Worm (Caenorhabditis elegans) whole organism, L4 larva: Measurements from ENCODE around the gene srg-45.
A peak's percentile ranks its signal among the peaks of the same experiment; 100 is the strongest.

Experiments used
- D1046.2 ChIP-seq: fragments of 200-800 bp; sonication (Bioruptor generic); IDR thresholded peaks from 2 replicates; pipeline ENCODE4 v1.3.6; 2022; ENCODE audit warnings: missing genetic modification characterization, missing compliant biosample characterization
- F10B5.3 ChIP-seq: sonication (generic microtip); optimal IDR thresholded peaks from 2 replicates; lab custom pipeline; 2016; ENCODE audit warnings: mild to moderate bottlenecking, missing genetic modification characterization, missing compliant biosample characterization
- F44E2.7 ChIP-seq: fragments of 200-800 bp; sonication (Bioruptor generic); IDR thresholded peaks from 2 replicates; pipeline ENCODE4 v2.1.2; 2022; ENCODE audit warnings: missing genetic modification characterization, missing compliant biosample characterization
- F49E8.2 ChIP-seq: sonication (generic microtip); optimal IDR thresholded peaks from 2 replicates; lab custom pipeline; 2016; ENCODE audit warnings: missing compliant biosample characterization, mild to moderate bottlenecking, missing genetic modification characterization, borderline replicate concordance
- T20F7.1 ChIP-seq: fragments of 200-800 bp; sonication (Bioruptor generic); optimal IDR thresholded peaks from 2 replicates; lab custom pipeline; 2018; ENCODE audit warnings: mild to moderate bottlenecking, missing genetic modification characterization, missing compliant biosample characterization
- Y105C5A.15 ChIP-seq: fragments of 200-800 bp; sonication (Bioruptor generic); IDR thresholded peaks from 2 replicates; pipeline ENCODE4 v1.3.6; 2022; ENCODE audit warnings: missing genetic modification characterization, missing compliant biosample characterization
- Y75B8A.6 ChIP-seq: fragments of 200-800 bp; sonication (Bioruptor generic); IDR thresholded peaks from 2 replicates; pipeline ENCODE4 v1.3.6; 2022; ENCODE audit warnings: missing genetic modification reagents, missing genetic modification characterization, missing compliant biosample characterization
- ZK546.5 ChIP-seq, 2 experiments: sonication (generic microtip); optimal IDR thresholded peaks; 2 replicates each; lab custom pipeline; 2017; ENCODE audit warnings: missing biosample characterization in 2 of 2, missing genetic modification characterization in 2 of 2
- aha-1 ChIP-seq: fragments of 150-350 bp; peaks from one replicate; lab custom pipeline; 2014; ENCODE audit warnings: missing biosample characterization, missing genetic modification characterization
- arid-1 ChIP-seq: fragments of 200-800 bp; sonication (Bioruptor generic); conservative IDR thresholded peaks from 2 replicates; pipeline ENCODE4 v1.3.6; 2022; ENCODE audit warnings: missing genetic modification reagents, missing genetic modification characterization, missing compliant biosample characterization
- ceh-20 ChIP-seq: fragments of 200-800 bp; sonication (Bioruptor generic); IDR thresholded peaks from 2 replicates; pipeline ENCODE4 v1.3.6; 2022; ENCODE audit warnings: missing genetic modification reagents, missing genetic modification characterization, missing compliant biosample characterization
- ceh-28 ChIP-seq: fragments of 150-350 bp; optimal IDR thresholded peaks from 2 replicates; lab custom pipeline; 2014; ENCODE audit warnings: missing biosample characterization, missing genetic modification reagents, missing genetic modification characterization
- ceh-44 ChIP-seq: fragments of 200-800 bp; sonication (Bioruptor generic); IDR thresholded peaks from 2 replicates; pipeline ENCODE4 v1.3.6; 2022; ENCODE audit warnings: missing genetic modification reagents, missing genetic modification characterization, missing compliant biosample characterization
- ceh-62 ChIP-seq: sonication (generic microtip); optimal IDR thresholded peaks from 2 replicates; lab custom pipeline; 2017; ENCODE audit warnings: missing biosample characterization, missing genetic modification characterization
- daf-12 ChIP-seq: fragments of 150-350 bp; optimal IDR thresholded peaks from 2 replicates; lab custom pipeline; 2014; ENCODE audit warnings: missing biosample characterization, missing genetic modification reagents, missing genetic modification characterization
- daf-16 ChIP-seq, 3 experiments: sonication (generic microtip); optimal IDR thresholded peaks; 2 replicates each; lab custom pipeline; 2016 to 2017; ENCODE audit warnings: missing genetic modification characterization in 3 of 3, missing genetic modification reagents in 3 of 3, mild to moderate bottlenecking in 2 of 3, missing compliant biosample characterization in 2 of 3, missing biosample characterization in 1 of 3, moderate library complexity in 1 of 3
- daf-19 ChIP-seq: fragments of 200-800 bp; sonication (Bioruptor generic); conservative IDR thresholded peaks from 2 replicates; pipeline ENCODE4 v1.3.6; 2022; ENCODE audit warnings: missing genetic modification characterization, missing compliant biosample characterization
- daf-8 ChIP-seq: fragments of 200-800 bp; sonication (Bioruptor generic); IDR thresholded peaks from 2 replicates; pipeline ENCODE4 v1.3.6; 2022; ENCODE audit warnings: missing genetic modification characterization, missing compliant biosample characterization
- dmd-8 ChIP-seq: fragments of 200-800 bp; sonication (Bioruptor generic); IDR thresholded peaks from 2 replicates; pipeline ENCODE4 v1.3.6; 2022; ENCODE audit warnings: missing genetic modification characterization, missing compliant biosample characterization
- dpl-1 ChIP-seq: fragments of 150-350 bp; optimal IDR thresholded peaks from 2 replicates; lab custom pipeline; 2014; ENCODE audit warnings: missing biosample characterization, missing genetic modification reagents, missing genetic modification characterization
- jun-1 ChIP-seq: fragments of 150-350 bp; optimal IDR thresholded peaks from 2 replicates; lab custom pipeline; 2014; ENCODE audit warnings: missing biosample characterization, missing genetic modification reagents, missing genetic modification characterization
- lin-38 ChIP-seq: fragments of 200-800 bp; sonication (Bioruptor generic); IDR thresholded peaks from 2 replicates; pipeline ENCODE4 v1.3.6; 2022; ENCODE audit warnings: missing genetic modification reagents, missing genetic modification characterization, missing compliant biosample characterization
- lsy-2 ChIP-seq, 2 experiments: fragments of 150-350 bp in 1 of 2; sonication (generic microtip) in 1 of 2; optimal IDR thresholded peaks; 2 replicates each; lab custom pipeline; 2014 to 2017; ENCODE audit warnings: missing biosample characterization in 2 of 2, missing genetic modification characterization in 2 of 2
- madf-5 ChIP-seq, 2 experiments: fragments of 200-800 bp; sonication (Bioruptor generic); IDR thresholded peaks; 2 replicates each; pipeline ENCODE4 v1.3.6; 2022; ENCODE audit warnings: missing compliant biosample characterization in 2 of 2, missing genetic modification characterization in 2 of 2
- madf-9 ChIP-seq: fragments of 200-800 bp; sonication (Bioruptor generic); conservative IDR thresholded peaks from 2 replicates; pipeline ENCODE4 v1.3.6; 2022; ENCODE audit warnings: missing genetic modification reagents, missing genetic modification characterization, missing compliant biosample characterization
- mdl-1 ChIP-seq, 2 experiments: fragments of 150-350 bp in 1 of 2; sonication (generic microtip) in 1 of 2; optimal IDR thresholded peaks; 2 replicates each; lab custom pipeline; 2014 to 2017; ENCODE audit warnings: missing biosample characterization in 2 of 2, missing genetic modification characterization in 2 of 2
- mep-1 ChIP-seq: fragments of 150-350 bp; sonication (generic microtip); optimal IDR thresholded peaks from 3 replicates; lab custom pipeline; 2014; ENCODE audit warnings: missing biosample characterization, missing genetic modification characterization
- mes-2 ChIP-seq: sonication (generic microtip); optimal IDR thresholded peaks from 2 replicates; lab custom pipeline; 2016; ENCODE audit warnings: missing genotype, mild to moderate bottlenecking, missing genetic modification characterization, missing compliant biosample characterization; ENCODE audit not compliant: poor library complexity, severe bottlenecking
- nhr-25 ChIP-seq: sonication (generic microtip); optimal IDR thresholded peaks from 2 replicates; lab custom pipeline; 2017; ENCODE audit warnings: missing genetic modification characterization, mild to moderate bottlenecking, missing compliant biosample characterization, antibody characterized with exemption, moderate library complexity, borderline replicate concordance; ENCODE audit not compliant: insufficient read depth
- nhr-42 ChIP-seq: fragments of 200-800 bp; sonication (Bioruptor generic); IDR thresholded peaks from 2 replicates; pipeline ENCODE4 v1.3.6; 2022; ENCODE audit warnings: missing genetic modification characterization, missing compliant biosample characterization
- php-3 ChIP-seq: fragments of 200-800 bp; sonication (Bioruptor generic); IDR thresholded peaks from 2 replicates; pipeline ENCODE4 v1.3.6; 2022; ENCODE audit warnings: missing genetic modification reagents, missing genetic modification characterization, missing compliant biosample characterization
- rbr-2 ChIP-seq: sonication (generic microtip); optimal IDR thresholded peaks from 2 replicates; lab custom pipeline; 2016; ENCODE audit warnings: missing genotype, missing genetic modification characterization, missing compliant biosample characterization
- saeg-2 ChIP-seq: fragments of 200-800 bp; sonication (Bioruptor generic); IDR thresholded peaks from 2 replicates; pipeline ENCODE4 v1.3.6; 2022; ENCODE audit warnings: missing genetic modification reagents, missing genetic modification characterization, missing compliant biosample characterization
- sdz-12 ChIP-seq: fragments of 200-800 bp; sonication (Bioruptor generic); optimal IDR thresholded peaks from 2 replicates; lab custom pipeline; 2018; ENCODE audit warnings: mild to moderate bottlenecking, missing genetic modification characterization, missing compliant biosample characterization
- snpc-1.2 ChIP-seq: fragments of 200-800 bp; sonication (Bioruptor generic); IDR thresholded peaks from 2 replicates; pipeline ENCODE4 v1.3.6; 2022; ENCODE audit warnings: missing genetic modification reagents, missing genetic modification characterization, missing compliant biosample characterization
- snpc-4 ChIP-seq: fragments of 150-350 bp; optimal IDR thresholded peaks from 2 replicates; lab custom pipeline; 2014; ENCODE audit warnings: missing biosample characterization, missing genetic modification characterization
- unc-39 ChIP-seq: sonication (generic microtip); optimal IDR thresholded peaks from 2 replicates; lab custom pipeline; 2017; ENCODE audit warnings: missing biosample characterization, missing genetic modification characterization
- zip-11 ChIP-seq: fragments of 200-800 bp; sonication (Bioruptor generic); IDR thresholded peaks from 2 replicates; pipeline ENCODE4 v1.3.6; 2022; ENCODE audit warnings: missing genetic modification characterization, missing compliant biosample characterization
- ztf-11 ChIP-seq: fragments of 150-350 bp; optimal IDR thresholded peaks from 2 replicates; lab custom pipeline; 2014; ENCODE audit warnings: missing biosample characterization, missing genetic modification characterization

Gene srg-45

DNA sequence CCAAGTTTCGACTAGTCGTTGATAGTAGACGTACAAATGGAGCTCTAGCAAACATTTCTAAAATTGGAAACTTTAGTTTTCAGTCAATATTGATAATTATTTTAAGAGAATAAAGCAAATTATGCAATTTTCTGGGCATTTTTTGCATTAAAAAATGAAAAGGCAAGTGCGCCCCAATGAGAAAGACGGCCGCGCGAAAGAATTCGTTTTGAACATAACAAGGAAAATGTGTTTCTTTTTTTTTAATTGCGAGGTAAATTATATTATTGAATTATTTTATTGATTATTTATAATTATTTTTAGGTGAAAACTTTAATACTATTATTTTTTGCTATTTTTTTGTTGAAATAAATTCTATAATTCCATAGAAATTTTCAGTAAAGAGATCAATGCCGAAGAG is 35.8 kb upstream of the srg-45 start, which contains the start of the genes tsfm-1 and capg-2:
Gene tsfm-1 (minus strand): TSS at position 57 of the 400 bp plus-strand sequence.
Gene capg-2 (plus strand): TSS at position 379 of the 400 bp plus-strand sequence.
- no peak for TF ChIP-seq mep-1 (tag; lab: Kevin White, UChicago)
- no peak for TF ChIP-seq F10B5.3
- no peak for TF ChIP-seq madf-9 (GFP tag; lab: Robert Waterston, UW)
- no peak for TF ChIP-seq ceh-62 (tag; lab: Kevin White, UChicago)
- TF ChIP-seq lin-38 (GFP tag; lab: Robert Waterston, UW) = peak; percentile 84
- no peak for TF ChIP-seq snpc-1.2 (GFP tag; lab: Robert Waterston, UW)
- TF ChIP-seq dpl-1 (GFP tag; lab: Kevin White, UChicago) = peak; percentile 73
- TF ChIP-seq arid-1 = no peak
- TF ChIP-seq mes-2 (tag; lab: Kevin White, UChicago) = peak; percentile 29
- TF ChIP-seq ztf-11 (tag; lab: Kevin White, UChicago) = no peak
- TF ChIP-seq daf-8 = no peak
- TF ChIP-seq Y75B8A.6 = no peak
- no peak for TF ChIP-seq ZK546.5 (tag; optimal IDR thresholded peaks at IDR 0.05; lab: Kevin White, UChicago)
- no peak for TF ChIP-seq D1046.2 (GFP tag; lab: Robert Waterston, UW)
- no peak for TF ChIP-seq ceh-20
- TF ChIP-seq aha-1 (tag; lab: Kevin White, UChicago) = peak; percentile 62

DNA sequence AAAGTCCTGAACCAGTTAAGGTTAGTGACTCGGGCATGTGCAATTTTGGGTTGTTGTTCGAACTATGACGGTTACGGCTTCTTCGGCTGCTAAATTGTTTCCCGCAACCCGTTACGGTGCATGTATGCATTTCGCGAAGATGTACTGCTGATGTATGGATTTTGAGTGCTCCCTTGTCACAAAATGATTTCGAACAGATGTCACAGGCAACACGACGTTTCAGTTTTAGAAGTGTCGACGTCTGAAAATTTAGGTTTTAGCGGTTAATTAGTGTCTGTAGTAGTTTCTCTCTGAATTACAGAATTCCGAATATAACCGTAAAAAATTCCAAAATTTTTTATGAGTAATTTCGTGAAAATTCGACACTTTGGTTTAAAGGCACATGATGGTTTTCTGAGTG is 31.6 kb upstream of the srg-45 start:
- TF ChIP-seq lsy-2 (tag; optimal IDR thresholded peaks at IDR 0.05; lab: Kevin White, UChicago) = no peak
- no peak for TF ChIP-seq lin-38 (GFP tag; lab: Robert Waterston, UW)
- no peak for TF ChIP-seq zip-11
- no peak for TF ChIP-seq T20F7.1
- no peak for TF ChIP-seq daf-12
- TF ChIP-seq php-3 (GFP tag; lab: Robert Waterston, UW) = no peak
- no peak for TF ChIP-seq snpc-4 (tag; lab: Kevin White, UChicago)
- no peak for TF ChIP-seq madf-5 (GFP tag; IDR thresholded peaks at IDR 0.05; lab: Robert Waterston, UW)
- TF ChIP-seq ceh-28 (tag; lab: Kevin White, UChicago) = no peak
- no peak for TF ChIP-seq ceh-44 (GFP tag; lab: Robert Waterston, UW)
- TF ChIP-seq rbr-2 = no peak
- no peak for TF ChIP-seq F49E8.2 (tag; lab: Kevin White, UChicago)
- no peak for TF ChIP-seq daf-19 (GFP tag; lab: Robert Waterston, UW)
- TF ChIP-seq nhr-25 (tag; lab: Kevin White, UChicago) = no peak
- TF ChIP-seq ceh-20 = no peak
- no peak for TF ChIP-seq dmd-8 (GFP tag; lab: Robert Waterston, UW)
- no peak for TF ChIP-seq nhr-42 (GFP tag; lab: Robert Waterston, UW)

DNA sequence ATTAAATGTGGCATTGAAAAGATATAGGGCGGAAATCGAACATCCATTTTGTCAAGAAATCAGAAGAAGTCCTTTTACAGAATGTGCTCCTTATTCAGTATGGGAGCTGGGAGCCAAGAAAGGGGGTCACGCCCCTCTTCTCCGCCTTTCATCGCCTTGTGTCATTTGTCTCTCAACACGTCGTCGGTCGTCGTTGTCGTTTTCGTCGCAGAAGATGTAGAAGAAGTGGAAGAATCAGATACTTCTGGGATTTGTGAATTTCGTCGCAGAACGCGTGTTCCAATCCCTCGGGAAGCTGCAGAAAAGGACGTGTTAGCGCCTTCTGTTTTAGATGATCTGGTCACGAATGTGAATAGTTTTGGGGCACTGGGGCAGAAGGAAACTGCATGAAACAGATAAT is 30.3 kb upstream of the srg-45 start, which contains the start of gene bnc-1:
Gene bnc-1 (minus strand): TSS at position 101 of the 400 bp plus-strand sequence.
- TF ChIP-seq F44E2.7 (GFP tag; lab: Robert Waterston, UW) (peak; percentile 33; the same call in 1 of the 2 replicates), jun-1 (tag; lab: Kevin White, UChicago) (no peak), sdz-12 (GFP tag; lab: Kevin White, UChicago) (no peak), Y105C5A.15 (GFP tag; lab: Robert Waterston, UW) (no peak), unc-39 (tag; lab: Kevin White, UChicago) (no peak), saeg-2 (GFP tag; lab: Robert Waterston, UW) (no peak), daf-16 (GFP tag; optimal IDR thresholded peaks at IDR 0.05; lab: Kevin White, UChicago) (no peak), daf-16 (tag; optimal IDR thresholded peaks at IDR 0.05; lab: Kevin White, UChicago) (no peak), mdl-1 (tag; optimal IDR thresholded peaks at IDR 0.05; lab: Kevin White, UChicago) (no peak)
